Fruit fly (Drosophila melanogaster) whole organism, embryonic: ENCODE results near the gene mRpS2.

Experiments
- Asciz ChIP-seq: fragments of 200-800 bp; sonication (Bioruptor generic); optimal IDR thresholded peaks from 2 replicates; lab custom pipeline; 2017; ENCODE audit warnings: missing biosample characterization, mild to moderate bottlenecking, missing genetic modification characterization, missing genetic modification reagents
- CG10147 ChIP-seq: fragments of 200-800 bp; sonication (Bioruptor generic); optimal IDR thresholded peaks from 2 replicates; lab custom pipeline; 2019; ENCODE audit warnings: missing biosample characterization, mild to moderate bottlenecking, missing genetic modification characterization, moderate library complexity
- CG10366 ChIP-seq: fragments of 200-800 bp; sonication (Bioruptor generic); IDR thresholded peaks from 2 replicates; pipeline ENCODE4 v1.3.6; 2022; ENCODE audit warnings: missing biosample characterization, missing genetic modification characterization
- CG10462 ChIP-seq: fragments of 200-800 bp; sonication (Bioruptor generic); optimal IDR thresholded peaks from 2 replicates; lab custom pipeline; 2016; ENCODE audit warnings: missing biosample characterization, missing genetic modification characterization
- CG12219 ChIP-seq: fragments of 200-800 bp; sonication (Bioruptor generic); optimal IDR thresholded peaks from 3 replicates; lab custom pipeline; 2018; ENCODE audit warnings: missing biosample characterization, mild to moderate bottlenecking, missing genetic modification characterization
- CG13296 ChIP-seq: fragments of 200-800 bp; sonication (Bioruptor generic); optimal IDR thresholded peaks from 3 replicates; lab custom pipeline; 2018; ENCODE audit warnings: missing biosample characterization, mild to moderate bottlenecking, missing genetic modification characterization
- CG14710 ChIP-seq: fragments of 200-800 bp; sonication (Bioruptor generic); optimal IDR thresholded peaks from 3 replicates; lab custom pipeline; 2019; ENCODE audit warnings: missing biosample characterization, mild to moderate bottlenecking, missing genetic modification characterization, moderate library complexity
- CG17359 ChIP-seq: fragments of 200-800 bp; sonication (Bioruptor generic); optimal IDR thresholded peaks from 3 replicates; lab custom pipeline; 2018; ENCODE audit warnings: missing biosample characterization, mild to moderate bottlenecking, missing genetic modification characterization, moderate library complexity
- CG17612 ChIP-seq: fragments of 200-800 bp; sonication (Bioruptor generic); IDR thresholded peaks from 2 replicates; pipeline ENCODE4 v1.3.6; 2022; ENCODE audit warnings: missing biosample characterization, missing genetic modification characterization
- CG2120 ChIP-seq: fragments of 200-800 bp; sonication (Bioruptor generic); optimal IDR thresholded peaks from 3 replicates; lab custom pipeline; 2016; ENCODE audit warnings: missing biosample characterization, missing genetic modification characterization
- CG2678 ChIP-seq: fragments of 200-800 bp; sonication (Bioruptor generic); optimal IDR thresholded peaks from 3 replicates; lab custom pipeline; 2019; ENCODE audit warnings: missing biosample characterization, mild to moderate bottlenecking, missing genetic modification characterization, moderate library complexity
- CG2712 ChIP-seq: fragments of 200-800 bp; optimal IDR thresholded peaks from 3 replicates; lab custom pipeline; 2019; ENCODE audit warnings: missing biosample characterization, mild to moderate bottlenecking, missing genetic modification characterization, moderate library complexity
- CG34376 ChIP-seq: fragments of 200-800 bp; sonication (Bioruptor generic); optimal IDR thresholded peaks from 2 replicates; lab custom pipeline; 2018; ENCODE audit warnings: missing biosample characterization, mild to moderate bottlenecking, missing genetic modification characterization
- CG4617 ChIP-seq: fragments of 200-800 bp; sonication (Bioruptor generic); optimal IDR thresholded peaks from 3 replicates; lab custom pipeline; 2016; ENCODE audit warnings: missing biosample characterization, missing genetic modification characterization, borderline replicate concordance
- CG4707 ChIP-seq: fragments of 200-800 bp; sonication (Bioruptor generic); optimal IDR thresholded peaks from 2 replicates; lab custom pipeline; 2018; ENCODE audit warnings: missing biosample characterization, mild to moderate bottlenecking, missing genetic modification characterization, moderate library complexity
- CG4820 ChIP-seq: fragments of 200-800 bp; sonication (Bioruptor generic); optimal IDR thresholded peaks from 3 replicates; lab custom pipeline; 2016; ENCODE audit warnings: missing biosample characterization, missing genetic modification characterization
- CG5953 ChIP-seq: fragments of 200-800 bp; sonication (Bioruptor generic); IDR thresholded peaks from 2 replicates; pipeline ENCODE4 v1.3.6; 2022; ENCODE audit warnings: missing biosample characterization, missing genetic modification characterization
- CG8388 ChIP-seq: fragments of 200-800 bp; sonication (Bioruptor generic); optimal IDR thresholded peaks from 2 replicates; lab custom pipeline; 2019; ENCODE audit warnings: missing biosample characterization, mild to moderate bottlenecking, missing genetic modification characterization, moderate library complexity
- CG8765 ChIP-seq: fragments of 200-800 bp; sonication (Bioruptor generic); IDR thresholded peaks from 2 replicates; pipeline ENCODE4 v1.3.6; 2022; ENCODE audit warnings: missing biosample characterization, missing genetic modification characterization
- CG9817 ChIP-seq: fragments of 200-800 bp; sonication (Bioruptor generic); optimal IDR thresholded peaks from 2 replicates; lab custom pipeline; 2018; ENCODE audit warnings: missing biosample characterization, mild to moderate bottlenecking, missing genetic modification characterization, moderate library complexity
- Chrac-16 ChIP-seq: fragments of 200-800 bp; sonication (Bioruptor generic); optimal IDR thresholded peaks from 3 replicates; lab custom pipeline; 2016; ENCODE audit warnings: missing biosample characterization, missing genetic modification characterization
- Dad ChIP-seq: fragments of 200-800 bp; sonication (Bioruptor generic); optimal IDR thresholded peaks from 3 replicates; lab custom pipeline; 2016; ENCODE audit warnings: missing biosample characterization, missing genetic modification characterization
- Doc2 ChIP-seq: fragments of 200-800 bp; sonication (Bioruptor generic); IDR thresholded peaks from 2 replicates; pipeline ENCODE4 v1.3.6; 2022; ENCODE audit warnings: missing biosample characterization, missing genetic modification characterization
- ERR ChIP-seq: fragments of 200-800 bp; sonication (Bioruptor generic); optimal IDR thresholded peaks from 2 replicates; lab custom pipeline; 2016; ENCODE audit warnings: missing biosample characterization, missing genetic modification characterization
- Max ChIP-seq: fragments of 200-800 bp; sonication (Bioruptor generic); optimal IDR thresholded peaks from 2 replicates; lab custom pipeline; 2016; ENCODE audit warnings: missing biosample characterization, mild to moderate bottlenecking, missing genetic modification characterization
- Med ChIP-seq: fragments of 200-800 bp; sonication (Bioruptor generic); peaks from one replicate; lab custom pipeline; 2016; ENCODE audit warnings: missing biosample characterization, missing genetic modification characterization, mild to moderate bottlenecking, inconsistent platforms, moderate library complexity
- NC2α ChIP-seq: fragments of 200-800 bp; sonication (Bioruptor generic); optimal IDR thresholded peaks from 2 replicates; lab custom pipeline; 2016; ENCODE audit warnings: missing biosample characterization, missing genetic modification characterization
- NC2β ChIP-seq: fragments of 200-800 bp; sonication (Bioruptor generic); optimal IDR thresholded peaks from 2 replicates; lab custom pipeline; 2016; ENCODE audit warnings: missing biosample characterization, missing genetic modification characterization
- Nf-YA ChIP-seq: fragments of 200-800 bp; sonication (Bioruptor generic); IDR thresholded peaks from 2 replicates; pipeline ENCODE4 v1.3.6; 2022; ENCODE audit warnings: missing biosample characterization, missing genetic modification characterization
- Scr ChIP-seq: fragments of 200-800 bp; sonication (Bioruptor generic); IDR thresholded peaks from 2 replicates; pipeline ENCODE4 v1.3.6; 2022; ENCODE audit warnings: missing biosample characterization, missing genetic modification characterization; ENCODE audit not compliant: partially characterized antibody
- Six4 ChIP-seq: fragments of 200-800 bp; sonication (Bioruptor generic); optimal IDR thresholded peaks from 2 replicates; lab custom pipeline; 2016; ENCODE audit warnings: missing biosample characterization, missing genetic modification characterization
- Tbp ChIP-seq: fragments of >200 bp; optimal IDR thresholded peaks from 2 replicates; lab custom pipeline; 2018; ENCODE audit warnings: missing biosample characterization, missing genetic modification characterization
- Xbp1 ChIP-seq: fragments of 200-800 bp; sonication (Bioruptor generic); optimal IDR thresholded peaks from 3 replicates; lab custom pipeline; 2016; ENCODE audit warnings: missing biosample characterization, mild to moderate bottlenecking, missing genetic modification characterization
- bsh ChIP-seq, 2 experiments: fragments of 200-800 bp; sonication (Bioruptor generic); optimal IDR thresholded peaks; 2 replicates each; lab custom pipeline; 2017 to 2018; ENCODE audit warnings: mild to moderate bottlenecking in 2 of 2, missing biosample characterization in 2 of 2, missing genetic modification characterization in 2 of 2, moderate library complexity in 1 of 2
- corto ChIP-seq: fragments of 200-800 bp; sonication (Bioruptor generic); optimal IDR thresholded peaks from 2 replicates; lab custom pipeline; 2016; ENCODE audit warnings: missing biosample characterization, mild to moderate bottlenecking, missing genetic modification characterization, moderate library complexity
- dan ChIP-seq: fragments of 200-800 bp; sonication (Bioruptor generic); IDR thresholded peaks from 2 replicates; pipeline ENCODE4 v1.3.6; 2022; ENCODE audit warnings: missing biosample characterization, missing genetic modification characterization
- danr ChIP-seq: fragments of 200-800 bp; sonication (Bioruptor generic); IDR thresholded peaks from 2 replicates; pipeline ENCODE4 v1.3.6; 2022; ENCODE audit warnings: missing biosample characterization, missing genetic modification characterization
- inv ChIP-seq: fragments of 200-800 bp; sonication (Bioruptor generic); IDR thresholded peaks from 2 replicates; pipeline ENCODE4 v1.3.6; 2022; ENCODE audit warnings: missing biosample characterization, missing genetic modification characterization; ENCODE audit not compliant: partially characterized antibody
- lmd ChIP-seq: fragments of 200-800 bp; sonication (Bioruptor generic); IDR thresholded peaks from 2 replicates; pipeline ENCODE4 v1.3.6; 2022; ENCODE audit warnings: missing biosample characterization, missing genetic modification characterization
- nerfin-1 ChIP-seq: fragments of 200-800 bp; sonication (Bioruptor generic); optimal IDR thresholded peaks from 3 replicates; lab custom pipeline; 2019; ENCODE audit warnings: missing biosample characterization, mild to moderate bottlenecking, missing genetic modification characterization, moderate library complexity
- p53 ChIP-seq: fragments of 200-800 bp; sonication (Bioruptor generic); optimal IDR thresholded peaks from 2 replicates; lab custom pipeline; 2016; ENCODE audit warnings: missing biosample characterization, missing genetic modification characterization
- pzg ChIP-seq: fragments of 200-800 bp; sonication (Bioruptor generic); optimal IDR thresholded peaks from 3 replicates; lab custom pipeline; 2018; ENCODE audit warnings: missing biosample characterization, mild to moderate bottlenecking, missing genetic modification characterization, moderate library complexity
- scrt ChIP-seq: fragments of 200-800 bp; sonication (Bioruptor generic); optimal IDR thresholded peaks from 2 replicates; lab custom pipeline; 2018; ENCODE audit warnings: missing biosample characterization, mild to moderate bottlenecking, missing genetic modification characterization, moderate library complexity
- sens ChIP-seq: fragments of 200-800 bp; sonication (Bioruptor generic); peaks from one replicate; lab custom pipeline; 2016; ENCODE audit warnings: missing biosample characterization, missing genetic modification characterization
- slp2 ChIP-seq: fragments of 200-800 bp; sonication (Bioruptor generic); optimal IDR thresholded peaks from 2 replicates; lab custom pipeline; 2016; ENCODE audit warnings: missing biosample characterization, missing genetic modification characterization
- stwl ChIP-seq: fragments of 200-800 bp; sonication (Bioruptor generic); optimal IDR thresholded peaks from 3 replicates; lab custom pipeline; 2018; ENCODE audit warnings: missing biosample characterization, mild to moderate bottlenecking, missing genetic modification characterization, moderate library complexity
- tgo ChIP-seq: fragments of 200-800 bp; sonication (Bioruptor generic); IDR thresholded peaks from 3 replicates; pipeline ENCODE4 v1.3.6; 2022; ENCODE audit warnings: missing biosample characterization, missing genetic modification characterization
- trem ChIP-seq: fragments of 200-800 bp; optimal IDR thresholded peaks from 3 replicates; lab custom pipeline; 2019; ENCODE audit warnings: missing biosample characterization, mild to moderate bottlenecking, missing genetic modification characterization, moderate library complexity
- usp ChIP-seq: fragments of >200 bp; optimal IDR thresholded peaks from 2 replicates; lab custom pipeline; 2017; ENCODE audit warnings: missing biosample characterization, missing genetic modification characterization

Gene mRpS2

DNA sequence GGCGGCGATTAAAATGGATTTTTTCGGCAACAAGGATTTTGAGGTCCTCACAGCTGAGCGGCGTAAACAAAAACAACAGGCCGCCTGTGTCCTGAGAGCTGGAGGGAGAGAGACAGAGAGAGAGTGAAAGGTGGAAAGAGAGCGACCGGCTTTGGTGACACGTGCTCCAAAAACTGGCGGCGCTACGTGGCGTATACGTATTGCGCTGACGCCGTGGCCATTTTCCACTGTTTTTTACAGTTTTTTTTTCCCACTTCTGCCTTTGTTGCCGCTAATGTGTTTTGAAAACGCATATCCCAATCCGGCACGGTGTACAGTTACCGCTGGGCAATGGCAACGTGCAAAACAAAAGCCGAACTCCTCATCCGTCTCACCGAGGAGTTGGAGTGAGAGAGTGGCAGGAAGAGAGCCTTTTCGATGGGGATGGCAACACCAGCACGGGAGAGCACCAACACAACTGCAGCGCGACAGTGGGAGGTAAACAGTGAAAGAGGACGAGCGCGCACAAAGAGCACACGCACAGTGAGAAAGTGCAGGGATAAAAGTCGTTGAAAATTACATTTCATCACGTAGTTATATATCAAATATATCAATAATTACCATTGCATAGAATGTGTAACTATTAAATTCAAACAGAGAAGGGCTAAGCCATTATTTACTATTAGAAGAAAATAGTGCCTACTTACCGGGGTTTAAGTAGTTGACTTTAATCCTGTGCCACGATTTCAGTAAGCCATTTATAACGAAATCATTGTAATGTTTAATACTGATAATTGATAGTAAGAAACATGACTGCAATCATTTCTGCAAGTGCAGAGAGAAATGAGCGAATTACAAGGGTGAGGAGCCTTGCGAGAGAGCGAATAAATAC is 29.5 kb downstream of the mRpS2 start (continued):
- TF ChIP-seq CG12219 (GFP tag; lab: Kevin White, UChicago), result peak; percentile 63
- TF ChIP-seq CG4617 (GFP tag; lab: Kevin White, UChicago), result peak; percentile 25
- no peak for TF ChIP-seq usp (GFP tag; lab: Kevin White, UChicago)
- peak; percentile 21 for TF ChIP-seq CG4820 (GFP tag; lab: Kevin White, UChicago)
- TF ChIP-seq corto, result no peak
- TF ChIP-seq CG34376, result no peak
- TF ChIP-seq bsh (GFP tag; optimal IDR thresholded peaks at IDR 0.05; lab: Kevin White, UChicago), result peak; percentile 52 to 68
- TF ChIP-seq CG10147 (GFP tag; lab: Kevin White, UChicago), result peak; percentile 13
- TF ChIP-seq Chrac-16 (GFP tag; lab: Kevin White, UChicago), result peak; percentile 41
- TF ChIP-seq scrt (GFP tag; lab: Kevin White, UChicago), result no peak
- peak; percentile 28 for TF ChIP-seq Max (GFP tag; lab: Kevin White, UChicago)
- no peak for TF ChIP-seq p53 (GFP tag; lab: Kevin White, UChicago)
- TF ChIP-seq Med, result peak; percentile 25
- peak; percentile 1 for TF ChIP-seq CG17359
- 0 out of 2 replicates have a peak, but pooled peaks have one; percentile 19 for TF ChIP-seq CG17612 (GFP tag; lab: Robert Waterston, UW)
- TF ChIP-seq CG5953 (GFP tag; lab: Robert Waterston, UW), result 0 out of 2 replicates have a peak, but pooled peaks have one; percentile 3
- TF ChIP-seq NC2β, result peak; percentile 15
- TF ChIP-seq Tbp (GFP tag; lab: Kevin White, UChicago), result no peak
- no peak for TF ChIP-seq inv (GFP tag; lab: Robert Waterston, UW)
- TF ChIP-seq CG4707, result no peak
- TF ChIP-seq sens (GFP tag; lab: Kevin White, UChicago), result peak; percentile 90
- TF ChIP-seq ERR (GFP tag; lab: Kevin White, UChicago), result no peak
- TF ChIP-seq Six4, result peak; percentile 49
- TF ChIP-seq CG2712 (tag; lab: Kevin White, UChicago), result peak; percentile 74
- peak; percentile 66 for TF ChIP-seq CG2120
- TF ChIP-seq CG8388, result peak; percentile 54
- TF ChIP-seq CG10366, result peak; percentile 18; the same call in 1 of the 2 replicates
- peak; percentile 38 for TF ChIP-seq tgo (GFP tag; lab: Robert Waterston, UW)
- TF ChIP-seq CG8765 (GFP tag; lab: Robert Waterston, UW), result no peak
- TF ChIP-seq lmd, result peak; percentile 50
- no peak for TF ChIP-seq NC2α (GFP tag; lab: Kevin White, UChicago)
- TF ChIP-seq slp2 (GFP tag; lab: Kevin White, UChicago), result peak; percentile 51
- no peak for TF ChIP-seq CG13296 (GFP tag; lab: Kevin White, UChicago)
- no peak for TF ChIP-seq CG2678 (tag; lab: Kevin White, UChicago)
- peak; percentile 39 for TF ChIP-seq danr (GFP tag; lab: Robert Waterston, UW)
- no peak for TF ChIP-seq pzg
- TF ChIP-seq Scr (GFP tag; lab: Robert Waterston, UW), result no peak
- TF ChIP-seq dan (GFP tag; lab: Robert Waterston, UW), result no peak
- no peak for TF ChIP-seq Dad
- no peak for TF ChIP-seq CG10462 (GFP tag; lab: Kevin White, UChicago)
- TF ChIP-seq Doc2 (GFP tag; lab: Robert Waterston, UW), result no peak
- TF ChIP-seq nerfin-1, result peak; percentile 32
- TF ChIP-seq Asciz (GFP tag; lab: Kevin White, UChicago), result no peak
- peak; percentile 12 for TF ChIP-seq CG9817 (tag; lab: Kevin White, UChicago)
- 0 out of 2 replicates have a peak, but pooled peaks have one; percentile 20 for TF ChIP-seq Nf-YA
- no peak for TF ChIP-seq trem
- peak; percentile 43 for TF ChIP-seq Xbp1 (GFP tag; lab: Kevin White, UChicago)
- TF ChIP-seq CG14710 (tag; lab: Kevin White, UChicago), result peak; percentile 64
- TF ChIP-seq stwl (tag; lab: Kevin White, UChicago), result no peak
